Worm (Caenorhabditis elegans): ENCODE data around the gene srh-16.

DNA sequence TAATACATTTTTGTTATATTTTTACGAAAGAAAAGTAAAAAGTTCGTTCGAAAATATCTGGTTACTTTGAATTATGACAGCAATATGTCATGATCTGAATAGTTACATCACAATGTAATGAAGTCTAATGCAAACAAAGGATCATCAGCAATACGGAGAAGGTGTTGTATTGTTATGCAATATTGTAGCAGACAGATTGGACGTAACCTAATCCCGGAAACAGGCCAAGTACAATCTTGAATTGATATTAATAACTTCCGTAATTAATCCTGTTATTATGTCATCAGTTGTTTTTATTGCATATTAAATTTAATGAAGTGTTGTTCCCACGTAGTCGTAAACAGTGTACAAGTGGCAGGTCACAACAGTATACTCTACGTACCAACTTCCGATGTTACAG, 10.2 kb upstream of the srh-16 start:
- TF ChIP-seq ama-1 (optimal IDR thresholded peaks at IDR 0.05) (no peak), zag-1 (tag; optimal IDR thresholded peaks at IDR 0.05) (no peak), nhr-12 (tag; optimal IDR thresholded peaks at IDR 0.05) (no peak), mdl-1 (tag; optimal IDR thresholded peaks at IDR 0.05) (no peak), lsy-2 (tag; optimal IDR thresholded peaks at IDR 0.05) (no peak), ztf-4 (tag; optimal IDR thresholded peaks at IDR 0.05) (no peak)

Data from whole organism, L2 larva.